Worm (Caenorhabditis elegans) whole organism, dauer: ENCODE data around the gene F52B11.2.

Experiments used
- unc-62 ChIP-seq: sonication (generic microtip); optimal IDR thresholded peaks from 2 replicates; lab custom pipeline; 2017; ENCODE audit warnings: missing biosample characterization, missing genetic modification reagents, missing genetic modification characterization

The F52B11.2 gene

ce11 chrIV:14082956-14083355 is 412 bp upstream of the F52B11.2 start:
- TF ChIP-seq unc-62 (GFP tag; lab: Kevin White, UChicago), result no peak

ce11 chrIV:14086395-14086794 is 3.0 kb downstream of the F52B11.2 start:
- TF ChIP-seq unc-62 (GFP tag; lab: Kevin White, UChicago), result no peak

- no peak for TF ChIP-seq unc-62 (GFP tag; lab: Kevin White, UChicago)
These were observed 6.4 kb downstream of the F52B11.2 start for ce11 chrIV:14089749-14090148.

ce11 chrIV:14091242-14091641 is 7.9 kb downstream of the F52B11.2 start, which contains the start of gene noah-2:
Gene noah-2 (plus strand): TSS chrIV:14091254.
- TF ChIP-seq unc-62 (GFP tag; lab: Kevin White, UChicago), result no peak

ce11 chrIV:14098540-14099098 is 15.3 kb downstream of the F52B11.2 start:
- TF ChIP-seq unc-62 (GFP tag; lab: Kevin White, UChicago), result no peak

ce11 chrIV:14099256-14099655 is 15.9 kb downstream of the F52B11.2 start, which contains the start of gene col-133:
Gene col-133 (minus strand): TSS chrIV:14099356.
- no peak for TF ChIP-seq unc-62 (GFP tag; lab: Kevin White, UChicago)

- TF ChIP-seq unc-62 (GFP tag; lab: Kevin White, UChicago), result no peak
These were observed 19.7 kb downstream of the F52B11.2 start, which contains the start of gene F52B11.5 for ce11 chrIV:14103054-14103453. Gene F52B11.5 (minus strand): TSS chrIV:14103231.

ce11 chrIV:14104745-14105144 is 21.4 kb downstream of the F52B11.2 start:
- TF ChIP-seq unc-62 (GFP tag; lab: Kevin White, UChicago), result no peak

- TF ChIP-seq unc-62 (GFP tag; lab: Kevin White, UChicago), result no peak
These were observed 22.9 kb downstream of the F52B11.2 start, which contains the start of gene ins-34 for ce11 chrIV:14106274-14106673. Gene ins-34 (plus strand): TSS chrIV:14106574.

- no peak for TF ChIP-seq unc-62 (GFP tag; lab: Kevin White, UChicago)
These were observed 24.3 kb downstream of the F52B11.2 start for ce11 chrIV:14107647-14108046.

- TF ChIP-seq unc-62 (GFP tag; lab: Kevin White, UChicago), result no peak
These were observed 30.3 kb downstream of the F52B11.2 start for ce11 chrIV:14113621-14114020.

ce11 chrIV:14114357-14114756 is 31.0 kb downstream of the F52B11.2 start:
- no peak for TF ChIP-seq unc-62 (GFP tag; lab: Kevin White, UChicago)

ce11 chrIV:14115045-14115444 is 31.7 kb downstream of the F52B11.2 start:
- no peak for TF ChIP-seq unc-62 (GFP tag; lab: Kevin White, UChicago)

- TF ChIP-seq unc-62 (GFP tag; lab: Kevin White, UChicago), result no peak
These were observed 32.2 kb downstream of the F52B11.2 start for ce11 chrIV:14115556-14115955.

ce11 chrIV:14119327-14119726 is 36.0 kb downstream of the F52B11.2 start:
- TF ChIP-seq unc-62 (GFP tag; lab: Kevin White, UChicago), result no peak

ce11 chrIV:14123956-14124355 is 40.6 kb downstream of the F52B11.2 start, which contains the start of gene nkcc-1:
Gene nkcc-1 (minus strand): TSS chrIV:14124056.
- no peak for TF ChIP-seq unc-62 (GFP tag; lab: Kevin White, UChicago)
